Worm (Caenorhabditis elegans) whole organism, L3 larva: ENCODE results near the gene T27E4.1.

ENCODE experiments used
- R02D3.7 ChIP-seq: fragments of 150-350 bp; optimal IDR thresholded peaks from 2 replicates; lab custom pipeline; 2014; ENCODE audit warnings: missing biosample characterization, missing genetic modification characterization
- ZK546.5 ChIP-seq: sonication (generic microtip); optimal IDR thresholded peaks from 2 replicates; lab custom pipeline; 2017; ENCODE audit warnings: missing biosample characterization, missing genetic modification characterization
- aly-2 ChIP-seq: fragments of 150-350 bp; optimal IDR thresholded peaks from 2 replicates; lab custom pipeline; 2014; ENCODE audit warnings: missing biosample characterization, missing genetic modification characterization
- ceh-16 ChIP-seq: sonication (generic microtip); optimal IDR thresholded peaks from 2 replicates; lab custom pipeline; 2017; ENCODE audit warnings: missing biosample characterization, missing genetic modification characterization
- ceh-82 ChIP-seq: fragments of 150-350 bp; optimal IDR thresholded peaks from 2 replicates; lab custom pipeline; 2014; ENCODE audit warnings: missing biosample characterization, missing genetic modification characterization
- ceh-9 ChIP-seq: sonication (generic microtip); optimal IDR thresholded peaks from 2 replicates; lab custom pipeline; 2018; ENCODE audit warnings: missing biosample characterization, missing genetic modification characterization
- daf-12 ChIP-seq: fragments of 150-350 bp; optimal IDR thresholded peaks from 2 replicates; lab custom pipeline; 2014; ENCODE audit warnings: missing biosample characterization, missing genetic modification reagents, missing genetic modification characterization
- egl-5 ChIP-seq: fragments of 150-350 bp; optimal IDR thresholded peaks from 2 replicates; lab custom pipeline; 2017; ENCODE audit warnings: missing biosample characterization, missing genetic modification reagents, missing genetic modification characterization, inconsistent platforms
- elt-1 ChIP-seq: fragments of 150-350 bp; optimal IDR thresholded peaks from 2 replicates; lab custom pipeline; 2014; ENCODE audit warnings: missing biosample characterization, missing genetic modification characterization
- elt-2 ChIP-seq: sonication (generic microtip); optimal IDR thresholded peaks from 2 replicates; lab custom pipeline; 2016; ENCODE audit warnings: missing genetic modification reagents, mild to moderate bottlenecking, missing genetic modification characterization, missing compliant biosample characterization
- elt-3 ChIP-seq, 3 experiments: fragments of 150-350 bp in 1 of 3; sonication (generic microtip) in 2 of 3; optimal IDR thresholded peaks; 2 replicates in 2 of 3; 4 replicates in 1 of 3; lab custom pipeline; 2014 to 2017; ENCODE audit warnings: missing biosample characterization in 3 of 3, missing genetic modification characterization in 3 of 3
- eor-1 ChIP-seq, 2 experiments: fragments of 150-350 bp; optimal IDR thresholded peaks; 2 replicates each; lab custom pipeline; 2014 to 2018; ENCODE audit warnings: missing biosample characterization in 2 of 2, missing genetic modification characterization in 2 of 2
- fos-1 ChIP-seq: fragments of 150-350 bp; optimal IDR thresholded peaks from 2 replicates; lab custom pipeline; 2014; ENCODE audit warnings: missing biosample characterization, missing genetic modification characterization
- hmg-11 ChIP-seq: sonication (generic microtip); optimal IDR thresholded peaks from 2 replicates; lab custom pipeline; 2016; ENCODE audit warnings: missing genetic modification characterization, missing compliant biosample characterization
- jun-1 ChIP-seq: fragments of 150-350 bp; optimal IDR thresholded peaks from 2 replicates; lab custom pipeline; 2014; ENCODE audit warnings: missing biosample characterization, missing genetic modification reagents, missing genetic modification characterization
- lin-15B ChIP-seq: fragments of 150-350 bp; optimal IDR thresholded peaks from 2 replicates; lab custom pipeline; 2014; ENCODE audit warnings: missing biosample characterization, missing genetic modification characterization
- lin-39 ChIP-seq: fragments of 150-350 bp; optimal IDR thresholded peaks from 2 replicates; lab custom pipeline; 2018; ENCODE audit warnings: missing biosample characterization, missing genetic modification reagents, missing genetic modification characterization
- lsy-12 ChIP-seq: sonication (generic microtip); optimal IDR thresholded peaks from 2 replicates; lab custom pipeline; 2016; ENCODE audit warnings: mild to moderate bottlenecking, missing genetic modification characterization, missing compliant biosample characterization
- mdl-1 ChIP-seq: fragments of 150-350 bp; optimal IDR thresholded peaks from 2 replicates; lab custom pipeline; 2014; ENCODE audit warnings: missing biosample characterization, missing genetic modification characterization
- nfya-1 ChIP-seq: sonication (generic microtip); optimal IDR thresholded peaks from 2 replicates; lab custom pipeline; 2017; ENCODE audit warnings: missing genetic modification characterization, mild to moderate bottlenecking, missing compliant biosample characterization, antibody characterized with exemption, moderate library complexity; ENCODE audit not compliant: insufficient read depth
- nhr-11 ChIP-seq: fragments of 150-350 bp; optimal IDR thresholded peaks from 2 replicates; lab custom pipeline; 2014; ENCODE audit warnings: missing biosample characterization, missing genetic modification characterization
- nhr-12 ChIP-seq: fragments of 150-350 bp; optimal IDR thresholded peaks from 2 replicates; lab custom pipeline; 2014; ENCODE audit warnings: missing biosample characterization, missing genetic modification characterization
- nhr-23 ChIP-seq: fragments of 150-350 bp; optimal IDR thresholded peaks from 2 replicates; lab custom pipeline; 2014; ENCODE audit warnings: missing biosample characterization, missing genetic modification reagents, missing genetic modification characterization
- nhr-237 ChIP-seq: fragments of 150-350 bp; optimal IDR thresholded peaks from 2 replicates; lab custom pipeline; 2014; ENCODE audit warnings: missing biosample characterization, missing genetic modification characterization
- nhr-25 ChIP-seq: sonication (generic microtip); optimal IDR thresholded peaks from 2 replicates; lab custom pipeline; 2017; ENCODE audit warnings: missing biosample characterization, missing genetic modification characterization
- nhr-43 ChIP-seq: sonication (generic microtip); optimal IDR thresholded peaks from 2 replicates; lab custom pipeline; 2016; ENCODE audit warnings: mild to moderate bottlenecking, missing genetic modification characterization, missing compliant biosample characterization; ENCODE audit not compliant: poor library complexity, severe bottlenecking
- nhr-67 ChIP-seq: fragments of 150-350 bp; optimal IDR thresholded peaks from 2 replicates; lab custom pipeline; 2014; ENCODE audit warnings: missing biosample characterization, missing genetic modification characterization
- nhr-76 ChIP-seq: fragments of 150-350 bp; sonication (generic microtip); optimal IDR thresholded peaks from 5 replicates; lab custom pipeline; 2014; ENCODE audit warnings: missing biosample characterization, missing genetic modification characterization
- pha-4 ChIP-seq: fragments of 150-350 bp; optimal IDR thresholded peaks from 2 replicates; lab custom pipeline; 2014; ENCODE audit warnings: missing biosample characterization, missing genetic modification reagents, missing genetic modification characterization
- pqm-1 ChIP-seq: fragments of 150-350 bp; optimal IDR thresholded peaks from 2 replicates; lab custom pipeline; 2017; ENCODE audit warnings: missing biosample characterization, missing genetic modification characterization, inconsistent platforms
- sea-2 ChIP-seq: fragments of 150-350 bp; sonication (generic microtip); optimal IDR thresholded peaks from 4 replicates; lab custom pipeline; 2014; ENCODE audit warnings: missing biosample characterization, missing genetic modification reagents, missing genetic modification characterization
- skn-1 ChIP-seq: fragments of 150-350 bp; optimal IDR thresholded peaks from 2 replicates; lab custom pipeline; 2014; ENCODE audit warnings: missing biosample characterization, missing genetic modification characterization
- snpc-4 ChIP-seq: fragments of 150-350 bp; optimal IDR thresholded peaks from 2 replicates; lab custom pipeline; 2014; ENCODE audit warnings: missing biosample characterization, missing genetic modification characterization
- unc-39 ChIP-seq: sonication (generic microtip); optimal IDR thresholded peaks from 4 replicates; lab custom pipeline; 2017; ENCODE audit warnings: missing biosample characterization, missing genetic modification characterization
- unc-62 ChIP-seq: fragments of 150-350 bp; sonication (generic microtip); optimal IDR thresholded peaks from 4 replicates; lab custom pipeline; 2014; ENCODE audit warnings: missing biosample characterization, missing genetic modification reagents, missing genetic modification characterization
- zag-1 ChIP-seq: fragments of 150-350 bp; optimal IDR thresholded peaks from 2 replicates; lab custom pipeline; 2014; ENCODE audit warnings: missing biosample characterization, missing genetic modification characterization
- ztf-11 ChIP-seq: fragments of 150-350 bp; optimal IDR thresholded peaks from 2 replicates; lab custom pipeline; 2014; ENCODE audit warnings: missing biosample characterization, missing genetic modification characterization

Gene T27E4.1

ce11 chrV:9078815-9079525, 13.2 kb upstream of the T27E4.1 start:
- TF ChIP-seq elt-1 (tag; lab: Kevin White, UChicago) (no peak), nhr-237 (tag; lab: Kevin White, UChicago) (no peak), nhr-43 (tag; lab: Kevin White, UChicago) (peak; percentile 46), aly-2 (no peak), nhr-25 (tag; lab: Kevin White, UChicago) (peak; percentile 1), jun-1 (tag; lab: Kevin White, UChicago) (peak; percentile 8), nfya-1 (tag; lab: Kevin White, UChicago) (peak; percentile 3), egl-5 (tag; lab: Kevin White, UChicago) (no peak), nhr-12 (tag; lab: Kevin White, UChicago) (no peak), elt-2 (peak; percentile 95), ztf-11 (no peak), pqm-1 (tag; lab: Kevin White, UChicago) (peak; percentile 68), skn-1 (peak; percentile 43), ceh-82 (tag; lab: Kevin White, UChicago) (no peak), unc-39 (tag; lab: Kevin White, UChicago) (no peak)

ce11 chrV:9079965-9080432, 12.1 kb upstream of the T27E4.1 start:
- TF ChIP-seq mdl-1 (tag; lab: Kevin White, UChicago) (no peak), elt-2 (peak; percentile 99), lin-15B (tag; lab: Kevin White, UChicago) (no peak), fos-1 (no peak), pqm-1 (tag; lab: Kevin White, UChicago) (peak; percentile 93), jun-1 (tag; lab: Kevin White, UChicago) (peak; percentile 68), pha-4 (tag; lab: Kevin White, UChicago) (peak; percentile 62)

ce11 chrV:9081410-9081809, 10.7 kb upstream of the T27E4.1 start:
- TF ChIP-seq lin-39 (tag; lab: Kevin White, UChicago) (no peak), aly-2 (no peak), nhr-23 (tag; lab: Kevin White, UChicago) (no peak), nfya-1 (tag; lab: Kevin White, UChicago) (peak; percentile 38), mdl-1 (tag; lab: Kevin White, UChicago) (no peak), eor-1 (tag; optimal IDR thresholded peaks at IDR 0.05; lab: Kevin White, UChicago) (no peak), elt-2 (peak; percentile 67), pqm-1 (tag; lab: Kevin White, UChicago) (peak; percentile 80), lsy-12 (no peak), unc-62 (GFP tag; lab: Kevin White, UChicago) (no peak), elt-1 (tag; lab: Kevin White, UChicago) (no peak), hmg-11 (tag; lab: Kevin White, UChicago) (no peak), lin-15B (tag; lab: Kevin White, UChicago) (no peak), egl-5 (tag; lab: Kevin White, UChicago) (no peak), pha-4 (tag; lab: Kevin White, UChicago) (peak; percentile 75), nhr-67 (tag; lab: Kevin White, UChicago) (no peak), jun-1 (tag; lab: Kevin White, UChicago) (peak; percentile 2)

- TF ChIP-seq nhr-23 (tag; lab: Kevin White, UChicago) (peak; percentile 3), nhr-25 (tag; lab: Kevin White, UChicago) (peak; percentile 32), pqm-1 (tag; lab: Kevin White, UChicago) (no peak)
These were observed 9.8 kb upstream of the T27E4.1 start for ce11 chrV:9082350-9082749.

ce11 chrV:9084252-9084651, 7.9 kb upstream of the T27E4.1 start:
- TF ChIP-seq nhr-23 (tag; lab: Kevin White, UChicago), result peak; percentile 37
- TF ChIP-seq nhr-25 (tag; lab: Kevin White, UChicago), result peak; percentile 12
- TF ChIP-seq elt-1 (tag; lab: Kevin White, UChicago), result no peak
- TF ChIP-seq ZK546.5 (tag; lab: Kevin White, UChicago), result no peak
- TF ChIP-seq nhr-237 (tag; lab: Kevin White, UChicago), result no peak
- peak; percentile 11 for TF ChIP-seq nhr-43 (tag; lab: Kevin White, UChicago)

ce11 chrV:9085845-9086244, 6.3 kb upstream of the T27E4.1 start:
- TF ChIP-seq nhr-237 (tag; lab: Kevin White, UChicago) (no peak), fos-1 (no peak), R02D3.7 (tag; lab: Kevin White, UChicago) (no peak), unc-39 (tag; lab: Kevin White, UChicago) (no peak), nhr-11 (tag; lab: Kevin White, UChicago) (no peak), elt-1 (tag; lab: Kevin White, UChicago) (no peak), lin-15B (tag; lab: Kevin White, UChicago) (no peak), nhr-76 (tag; lab: Kevin White, UChicago) (no peak), zag-1 (tag; lab: Kevin White, UChicago) (no peak), snpc-4 (no peak), nhr-25 (tag; lab: Kevin White, UChicago) (peak; percentile 73), daf-12 (tag; lab: Kevin White, UChicago) (no peak), ceh-16 (tag; lab: Kevin White, UChicago) (no peak), ZK546.5 (tag; lab: Kevin White, UChicago) (no peak), skn-1 (no peak), elt-2 (peak; percentile 34), jun-1 (tag; lab: Kevin White, UChicago) (peak; percentile 43), unc-62 (GFP tag; lab: Kevin White, UChicago) (no peak), sea-2 (GFP tag; lab: Kevin White, UChicago) (no peak), elt-3 (tag; optimal IDR thresholded peaks at IDR 0.05; lab: Kevin White, UChicago) (peak in 1 of 3 experiments; percentile 84), ceh-9 (tag; lab: Kevin White, UChicago) (no peak)
